Fruit fly (Drosophila melanogaster) whole organism, embryonic: ENCODE results near the gene CG1231.

Experiments
- C15 ChIP-seq: fragments of 200-800 bp; sonication (Bioruptor generic); IDR thresholded peaks from 3 replicates; pipeline ENCODE4 v1.3.6; 2022; ENCODE audit warnings: missing biosample characterization, missing genetic modification characterization
- CG10431 ChIP-seq: fragments of 200-800 bp; sonication (Bioruptor generic); optimal IDR thresholded peaks from 3 replicates; lab custom pipeline; 2018; ENCODE audit warnings: missing biosample characterization, mild to moderate bottlenecking, missing genetic modification characterization
- CG10565 ChIP-seq: fragments of 200-800 bp; sonication (Bioruptor generic); optimal IDR thresholded peaks from 3 replicates; lab custom pipeline; 2016; ENCODE audit warnings: missing biosample characterization, mild to moderate bottlenecking, missing genetic modification characterization
- CG10654 ChIP-seq: fragments of 200-800 bp; sonication (Bioruptor generic); optimal IDR thresholded peaks from 2 replicates; lab custom pipeline; 2016; ENCODE audit warnings: missing biosample characterization, missing genetic modification characterization
- CG14050 ChIP-seq: fragments of 200-800 bp; sonication (Bioruptor generic); IDR thresholded peaks from 3 replicates; pipeline ENCODE4 v1.3.6; 2022; ENCODE audit warnings: missing biosample characterization, missing genetic modification characterization
- CG14860 ChIP-seq: fragments of 200-800 bp; sonication (Bioruptor generic); IDR thresholded peaks from 3 replicates; pipeline ENCODE4 v1.3.6; 2022; ENCODE audit warnings: missing biosample characterization, missing genetic modification characterization; ENCODE audit not compliant: partially characterized antibody
- CG15601 ChIP-seq: fragments of 200-800 bp; sonication (Bioruptor generic); optimal IDR thresholded peaks from 3 replicates; lab custom pipeline; 2019; ENCODE audit warnings: missing biosample characterization, mild to moderate bottlenecking, missing genetic modification characterization, moderate library complexity
- CG17829 ChIP-seq: fragments of 200-800 bp; optimal IDR thresholded peaks from 2 replicates; lab custom pipeline; 2019; ENCODE audit warnings: missing biosample characterization, mild to moderate bottlenecking, missing genetic modification characterization, moderate library complexity
- CG18619 ChIP-seq: fragments of 200-800 bp; sonication (Bioruptor generic); optimal IDR thresholded peaks from 3 replicates; lab custom pipeline; 2017; ENCODE audit warnings: missing biosample characterization, mild to moderate bottlenecking, missing genetic modification characterization
- CG2678 ChIP-seq: fragments of 200-800 bp; sonication (Bioruptor generic); optimal IDR thresholded peaks from 3 replicates; lab custom pipeline; 2019; ENCODE audit warnings: missing biosample characterization, mild to moderate bottlenecking, missing genetic modification characterization, moderate library complexity
- CG3281 ChIP-seq: fragments of 200-800 bp; sonication (Bioruptor generic); optimal IDR thresholded peaks from 3 replicates; lab custom pipeline; 2017; ENCODE audit warnings: missing biosample characterization, mild to moderate bottlenecking, missing genetic modification characterization
- CG4730 ChIP-seq: fragments of 200-800 bp; sonication (Bioruptor generic); IDR thresholded peaks from 2 replicates; pipeline ENCODE4 v1.3.6; 2022; ENCODE audit warnings: missing biosample characterization, missing genetic modification characterization
- CG6254 ChIP-seq: fragments of 200-800 bp; sonication (Bioruptor generic); optimal IDR thresholded peaks from 3 replicates; lab custom pipeline; 2017; ENCODE audit warnings: mild to moderate bottlenecking, missing biosample characterization, missing genetic modification reagents, missing genetic modification characterization
- CG6683 ChIP-seq: fragments of 200-800 bp; sonication (Bioruptor generic); optimal IDR thresholded peaks from 2 replicates; lab custom pipeline; 2017; ENCODE audit warnings: missing biosample characterization, mild to moderate bottlenecking, missing genetic modification characterization, missing genetic modification reagents
- CG7745 ChIP-seq: fragments of 200-800 bp; sonication (Bioruptor generic); optimal IDR thresholded peaks from 2 replicates; lab custom pipeline; 2018; ENCODE audit warnings: missing biosample characterization, mild to moderate bottlenecking, missing genetic modification characterization, moderate library complexity
- CG7987 ChIP-seq: fragments of 200-800 bp; sonication (Bioruptor generic); optimal IDR thresholded peaks from 2 replicates; lab custom pipeline; 2018; ENCODE audit warnings: missing biosample characterization, mild to moderate bottlenecking, missing genetic modification characterization, moderate library complexity
- CG8290 ChIP-seq, 3 experiments: fragments of 200-800 bp; sonication (Bioruptor generic); optimal IDR thresholded peaks; 2 replicates each; lab custom pipeline; 2016 to 2019; ENCODE audit warnings: missing biosample characterization in 3 of 3, missing genetic modification characterization in 3 of 3, mild to moderate bottlenecking in 2 of 3, moderate library complexity in 1 of 3
- CG8944 ChIP-seq: fragments of 200-800 bp; sonication (Bioruptor generic); optimal IDR thresholded peaks from 3 replicates; lab custom pipeline; 2016; ENCODE audit warnings: missing biosample characterization, missing genetic modification characterization
- CG9817 ChIP-seq: fragments of 200-800 bp; sonication (Bioruptor generic); optimal IDR thresholded peaks from 2 replicates; lab custom pipeline; 2018; ENCODE audit warnings: missing biosample characterization, mild to moderate bottlenecking, missing genetic modification characterization, moderate library complexity
- CG9876 ChIP-seq: fragments of 200-800 bp; sonication (Bioruptor generic); optimal IDR thresholded peaks from 2 replicates; lab custom pipeline; 2016; ENCODE audit warnings: missing biosample characterization, missing genetic modification characterization
- CTCF ChIP-seq: fragments of 200-800 bp; sonication (Bioruptor generic); optimal IDR thresholded peaks from 2 replicates; lab custom pipeline; 2017; ENCODE audit warnings: missing biosample characterization, mild to moderate bottlenecking, missing genetic modification characterization, moderate library complexity
- D ChIP-seq, 2 experiments: fragments of 200-800 bp in 1 of 2; fragments of >200 bp in 1 of 2; sonication (Bioruptor generic) in 1 of 2; optimal IDR thresholded peaks; 2 replicates in 1 of 2; 3 replicates in 1 of 2; lab custom pipeline; 2017; ENCODE audit warnings: mild to moderate bottlenecking in 1 of 2, missing biosample characterization in 1 of 2, missing genetic modification characterization in 1 of 2, missing genetic modification reagents in 1 of 2
- Ets65A ChIP-seq: fragments of 200-800 bp; sonication (Bioruptor generic); peaks from one replicate; lab custom pipeline; 2016; ENCODE audit warnings: missing biosample characterization, missing genetic modification characterization
- HLHmδ ChIP-seq: fragments of 200-800 bp; sonication (Bioruptor generic); optimal IDR thresholded peaks from 2 replicates; lab custom pipeline; 2018; ENCODE audit warnings: missing biosample characterization, mild to moderate bottlenecking, missing genetic modification characterization, moderate library complexity
- Hmr ChIP-seq: fragments of 200-800 bp; sonication (Bioruptor generic); optimal IDR thresholded peaks from 3 replicates; lab custom pipeline; 2017; ENCODE audit warnings: mild to moderate bottlenecking, missing biosample characterization, missing genetic modification reagents, missing genetic modification characterization
- Hr3 ChIP-seq: fragments of 200-800 bp; sonication (Bioruptor generic); optimal IDR thresholded peaks from 3 replicates; lab custom pipeline; 2016; ENCODE audit warnings: missing biosample characterization, missing genetic modification characterization
- NK7.1 ChIP-seq: fragments of 200-800 bp; sonication (Bioruptor generic); optimal IDR thresholded peaks from 3 replicates; lab custom pipeline; 2016; ENCODE audit warnings: missing biosample characterization, missing genetic modification characterization
- Ravus ChIP-seq: fragments of 200-800 bp; sonication (Bioruptor generic); IDR thresholded peaks from 2 replicates; pipeline ENCODE4 v1.3.6; 2022; ENCODE audit warnings: missing biosample characterization, missing genetic modification characterization
- Ssrp ChIP-seq: fragments of 200-800 bp; sonication (Bioruptor generic); optimal IDR thresholded peaks from 2 replicates; lab custom pipeline; 2018; ENCODE audit warnings: missing biosample characterization, mild to moderate bottlenecking, missing genetic modification characterization, moderate library complexity
- Vsx1 ChIP-seq: fragments of 200-800 bp; sonication (Bioruptor generic); optimal IDR thresholded peaks from 2 replicates; lab custom pipeline; 2017; ENCODE audit warnings: missing biosample characterization, mild to moderate bottlenecking, missing genetic modification characterization, missing genetic modification reagents
- ato ChIP-seq: fragments of 200-800 bp; sonication (Bioruptor generic); IDR thresholded peaks from 2 replicates; pipeline ENCODE4 v1.3.6; 2022; ENCODE audit warnings: missing biosample characterization, missing genetic modification characterization; ENCODE audit not compliant: partially characterized antibody
- chif ChIP-seq, 2 experiments: fragments of 200-800 bp; sonication (Bioruptor generic); optimal IDR thresholded peaks; 3 replicates each; lab custom pipeline; 2016; ENCODE audit warnings: missing biosample characterization in 2 of 2, missing genetic modification characterization in 2 of 2
- ewg ChIP-seq: fragments of 200-800 bp; sonication (Bioruptor generic); optimal IDR thresholded peaks from 3 replicates; lab custom pipeline; 2017; ENCODE audit warnings: mild to moderate bottlenecking, missing biosample characterization, missing genetic modification reagents, missing genetic modification characterization
- exex ChIP-seq: fragments of 200-800 bp; sonication (Bioruptor generic); optimal IDR thresholded peaks from 4 replicates; lab custom pipeline; 2018; ENCODE audit warnings: missing biosample characterization, mild to moderate bottlenecking, missing genetic modification characterization, moderate library complexity
- eyg ChIP-seq: fragments of 200-800 bp; sonication (Bioruptor generic); optimal IDR thresholded peaks from 3 replicates; lab custom pipeline; 2016; ENCODE audit warnings: missing biosample characterization, missing genetic modification characterization
- gt ChIP-seq: fragments of 200-800 bp; sonication (Bioruptor generic); IDR thresholded peaks from 2 replicates; pipeline ENCODE4 v1.3.6; 2022; ENCODE audit warnings: missing biosample characterization, missing genetic modification characterization
- kni ChIP-seq: fragments of 200-800 bp; sonication (Bioruptor generic); optimal IDR thresholded peaks from 3 replicates; lab custom pipeline; 2017; ENCODE audit warnings: mild to moderate bottlenecking, missing biosample characterization, missing genetic modification reagents, missing genetic modification characterization
- luna ChIP-seq: fragments of 200-800 bp; sonication (Bioruptor generic); optimal IDR thresholded peaks from 2 replicates; lab custom pipeline; 2016; ENCODE audit warnings: missing biosample characterization, missing genetic modification characterization
- nerfin-2 ChIP-seq: fragments of 200-800 bp; sonication (Bioruptor generic); IDR thresholded peaks from 2 replicates; pipeline ENCODE4 v1.3.6; 2022; ENCODE audit warnings: missing biosample characterization, missing genetic modification characterization; ENCODE audit not compliant: partially characterized antibody
- nom ChIP-seq: fragments of 200-800 bp; sonication (Bioruptor generic); optimal IDR thresholded peaks from 2 replicates; lab custom pipeline; 2017; ENCODE audit warnings: missing biosample characterization, missing genetic modification characterization, mild to moderate bottlenecking, moderate library complexity, missing genetic modification reagents
- odd ChIP-seq: fragments of 200-800 bp; sonication (Bioruptor generic); optimal IDR thresholded peaks from 2 replicates; lab custom pipeline; 2017; ENCODE audit warnings: missing biosample characterization, mild to moderate bottlenecking, missing genetic modification characterization
- phol ChIP-seq: fragments of 200-800 bp; sonication (Bioruptor generic); optimal IDR thresholded peaks from 3 replicates; lab custom pipeline; 2018; ENCODE audit warnings: missing biosample characterization, mild to moderate bottlenecking, missing genetic modification characterization, moderate library complexity
- repo ChIP-seq: fragments of 200-800 bp; sonication (Bioruptor generic); optimal IDR thresholded peaks from 2 replicates; lab custom pipeline; 2016; ENCODE audit warnings: missing biosample characterization, missing genetic modification characterization
- shn ChIP-seq: fragments of 200-800 bp; sonication (Bioruptor generic); optimal IDR thresholded peaks from 3 replicates; lab custom pipeline; 2016; ENCODE audit warnings: missing biosample characterization, missing genetic modification characterization
- tll ChIP-seq, 2 experiments: fragments of 200-800 bp in 1 of 2; fragments of >200 bp in 1 of 2; sonication (Bioruptor generic) in 1 of 2; optimal IDR thresholded peaks; 2 replicates each; lab custom pipeline; 2017 to 2019; ENCODE audit warnings: missing biosample characterization in 2 of 2, missing genetic modification characterization in 2 of 2, mild to moderate bottlenecking in 1 of 2, moderate library complexity in 1 of 2
- toy ChIP-seq: fragments of 200-800 bp; sonication (Bioruptor generic); IDR thresholded peaks from 2 replicates; pipeline ENCODE4 v1.3.6; 2022; ENCODE audit warnings: missing biosample characterization, missing genetic modification characterization
- wek ChIP-seq: fragments of 200-800 bp; sonication (Bioruptor generic); optimal IDR thresholded peaks from 3 replicates; lab custom pipeline; 2018; ENCODE audit warnings: missing biosample characterization, mild to moderate bottlenecking, missing genetic modification characterization, moderate library complexity

Gene CG1231

dm6 chr3L:319145-320009 lies 36.8 kb upstream of the CG1231 start, which contains the start of gene fwd (continued):
- TF ChIP-seq ewg (GFP tag; lab: Kevin White, UChicago) (peak; percentile 59), exex (tag; lab: Kevin White, UChicago) (no peak), CG10431 (GFP tag; lab: Kevin White, UChicago) (no peak), NK7.1 (GFP tag; lab: Kevin White, UChicago) (no peak), ato (peak; percentile 44; the same call in 1 of the 2 replicates), nerfin-2 (GFP tag; lab: Robert Waterston, UW) (no peak), CG4730 (GFP tag; lab: Robert Waterston, UW) (no peak), CG3281 (GFP tag; lab: Kevin White, UChicago) (peak; percentile 42), odd (peak; percentile 48), CG8944 (GFP tag; lab: Kevin White, UChicago) (no peak), HLHmδ (GFP tag; lab: Kevin White, UChicago) (peak; percentile 33), CG15601 (tag; lab: Kevin White, UChicago) (peak; percentile 52), Vsx1 (GFP tag; lab: Kevin White, UChicago) (no peak), Hr3 (GFP tag; lab: Kevin White, UChicago) (no peak), CG8290 (GFP tag; optimal IDR thresholded peaks at IDR 0.05; lab: Kevin White, UChicago) (peak; percentile 61), CG8290 (tag; optimal IDR thresholded peaks at IDR 0.05; lab: Kevin White, UChicago) (peak; percentile 77 to 81), Ssrp (tag; lab: Kevin White, UChicago) (no peak), CTCF (GFP tag; lab: Kevin White, UChicago) (peak; percentile 25), CG9817 (no peak), phol (peak; percentile 46), CG7987 (GFP tag; lab: Kevin White, UChicago) (peak; percentile 28), Ravus (no peak), tll (GFP tag; optimal IDR thresholded peaks at IDR 0.05; lab: Kevin White, UChicago) (peak in 1 of 2 experiments; percentile 58), Ets65A (GFP tag; lab: Kevin White, UChicago) (no peak), CG14860 (GFP tag; lab: Robert Waterston, UW) (no peak), toy (GFP tag; lab: Robert Waterston, UW) (no peak), CG14050 (GFP tag; lab: Robert Waterston, UW) (no peak), wek (GFP tag; lab: Kevin White, UChicago) (no peak), luna (GFP tag; lab: Kevin White, UChicago) (no peak), kni (peak; percentile 34), nom (GFP tag; lab: Kevin White, UChicago) (peak; percentile 31), D (optimal IDR thresholded peaks at IDR 0.05; lab: Kevin White, UChicago) (peak; percentile 96), D (GFP tag; optimal IDR thresholded peaks at IDR 0.05; lab: Kevin White, UChicago) (peak; percentile 62), CG18619 (no peak), shn (GFP tag; lab: Kevin White, UChicago) (peak; percentile 24), Hmr (GFP tag; lab: Kevin White, UChicago) (peak; percentile 77), CG9876 (GFP tag; lab: Kevin White, UChicago) (no peak), CG10654 (GFP tag; lab: Kevin White, UChicago) (no peak), CG6254 (no peak), CG10565 (GFP tag; lab: Kevin White, UChicago) (no peak), CG17829 (peak; percentile 70), CG2678 (no peak), C15 (GFP tag; lab: Robert Waterston, UW) (no peak), gt (no peak), CG7745 (no peak), eyg (GFP tag; lab: Kevin White, UChicago) (no peak), repo (GFP tag; lab: Kevin White, UChicago) (no peak), CG6683 (peak; percentile 20), chif (GFP tag; optimal IDR thresholded peaks at IDR 0.05; lab: Kevin White, UChicago) (no peak)
